Fruit fly (Drosophila melanogaster) whole organism, embryonic: ENCODE measurements around the gene GstZ1.
A peak's percentile ranks its signal among the peaks of the same experiment; 100 is the strongest.

Source experiments
- Bgb ChIP-seq: fragments of 200-800 bp; sonication (Bioruptor generic); IDR thresholded peaks from 2 replicates; pipeline ENCODE4 v1.3.6; 2022; ENCODE audit warnings: missing biosample characterization, missing genetic modification characterization; ENCODE audit not compliant: partially characterized antibody
- CG10267 ChIP-seq: fragments of 200-800 bp; sonication (Bioruptor generic); optimal IDR thresholded peaks from 2 replicates; lab custom pipeline; 2018; ENCODE audit warnings: missing biosample characterization, mild to moderate bottlenecking, missing genetic modification characterization, moderate library complexity
- CG10366 ChIP-seq: fragments of 200-800 bp; sonication (Bioruptor generic); IDR thresholded peaks from 2 replicates; pipeline ENCODE4 v1.3.6; 2022; ENCODE audit warnings: missing biosample characterization, missing genetic modification characterization
- CG10543 ChIP-seq: fragments of 200-800 bp; sonication (Bioruptor generic); optimal IDR thresholded peaks from 3 replicates; lab custom pipeline; 2017; ENCODE audit warnings: missing biosample characterization, mild to moderate bottlenecking, missing genetic modification characterization, moderate library complexity
- CG11723 ChIP-seq: fragments of 200-800 bp; sonication (Bioruptor generic); optimal IDR thresholded peaks from 2 replicates; lab custom pipeline; 2017; ENCODE audit warnings: missing biosample characterization, mild to moderate bottlenecking, missing genetic modification characterization
- CG12104 ChIP-seq: fragments of 200-800 bp; sonication (Bioruptor generic); optimal IDR thresholded peaks from 3 replicates; lab custom pipeline; 2016; ENCODE audit warnings: missing biosample characterization, missing genetic modification characterization
- CG13123 ChIP-seq: fragments of 200-800 bp; sonication (Bioruptor generic); optimal IDR thresholded peaks from 2 replicates; lab custom pipeline; 2016; ENCODE audit warnings: missing biosample characterization, missing genetic modification characterization
- CG14667 ChIP-seq: fragments of 200-800 bp; sonication (Bioruptor generic); IDR thresholded peaks from 2 replicates; pipeline ENCODE4 v1.3.6; 2022; ENCODE audit warnings: missing biosample characterization, missing genetic modification characterization
- CG14965 ChIP-seq: fragments of 200-800 bp; sonication (Bioruptor generic); optimal IDR thresholded peaks from 2 replicates; lab custom pipeline; 2016; ENCODE audit warnings: missing biosample characterization, missing genetic modification characterization, borderline replicate concordance
- CG15514 ChIP-seq: fragments of 200-800 bp; sonication (Bioruptor generic); optimal IDR thresholded peaks from 3 replicates; lab custom pipeline; 2017; ENCODE audit warnings: missing biosample characterization, missing genetic modification characterization, mild to moderate bottlenecking, moderate library complexity, missing genetic modification reagents
- CG1647 ChIP-seq: fragments of 200-800 bp; sonication (Bioruptor generic); optimal IDR thresholded peaks from 3 replicates; lab custom pipeline; 2016; ENCODE audit warnings: missing biosample characterization, missing genetic modification characterization
- CG17829 ChIP-seq: fragments of 200-800 bp; optimal IDR thresholded peaks from 2 replicates; lab custom pipeline; 2019; ENCODE audit warnings: missing biosample characterization, mild to moderate bottlenecking, missing genetic modification characterization, moderate library complexity
- CG2116 ChIP-seq: fragments of 200-800 bp; sonication (Bioruptor generic); optimal IDR thresholded peaks from 3 replicates; lab custom pipeline; 2018; ENCODE audit warnings: missing biosample characterization, mild to moderate bottlenecking, missing genetic modification characterization
- CG2678 ChIP-seq: fragments of 200-800 bp; sonication (Bioruptor generic); optimal IDR thresholded peaks from 3 replicates; lab custom pipeline; 2019; ENCODE audit warnings: missing biosample characterization, mild to moderate bottlenecking, missing genetic modification characterization, moderate library complexity
- CG34422 ChIP-seq: fragments of 200-800 bp; sonication (Bioruptor generic); IDR thresholded peaks from 3 replicates; pipeline ENCODE4 v1.3.6; 2022; ENCODE audit warnings: missing biosample characterization, missing genetic modification characterization
- CG4328 ChIP-seq: fragments of 200-800 bp; sonication (Bioruptor generic); optimal IDR thresholded peaks from 3 replicates; lab custom pipeline; 2017; ENCODE audit warnings: missing biosample characterization, missing genetic modification reagents, missing genetic modification characterization
- CG4820 ChIP-seq: fragments of 200-800 bp; sonication (Bioruptor generic); optimal IDR thresholded peaks from 3 replicates; lab custom pipeline; 2016; ENCODE audit warnings: missing biosample characterization, missing genetic modification characterization
- CG5953 ChIP-seq: fragments of 200-800 bp; sonication (Bioruptor generic); IDR thresholded peaks from 2 replicates; pipeline ENCODE4 v1.3.6; 2022; ENCODE audit warnings: missing biosample characterization, missing genetic modification characterization
- CG7745 ChIP-seq: fragments of 200-800 bp; sonication (Bioruptor generic); optimal IDR thresholded peaks from 2 replicates; lab custom pipeline; 2018; ENCODE audit warnings: missing biosample characterization, mild to moderate bottlenecking, missing genetic modification characterization, moderate library complexity
- CG7963 ChIP-seq: fragments of 200-800 bp; sonication (Bioruptor generic); IDR thresholded peaks from 3 replicates; pipeline ENCODE4 v1.3.6; 2022; ENCODE audit warnings: missing biosample characterization, missing genetic modification characterization; ENCODE audit not compliant: partially characterized antibody
- CG9817 ChIP-seq: fragments of 200-800 bp; sonication (Bioruptor generic); optimal IDR thresholded peaks from 2 replicates; lab custom pipeline; 2018; ENCODE audit warnings: missing biosample characterization, mild to moderate bottlenecking, missing genetic modification characterization, moderate library complexity
- CG9932 ChIP-seq: fragments of 200-800 bp; sonication (Bioruptor generic); IDR thresholded peaks from 2 replicates; pipeline ENCODE4 v1.3.6; 2022; ENCODE audit warnings: missing biosample characterization, missing genetic modification characterization
- CHES-1-like ChIP-seq: fragments of 200-800 bp; sonication (Bioruptor generic); optimal IDR thresholded peaks from 2 replicates; lab custom pipeline; 2016; ENCODE audit warnings: missing biosample characterization, missing genetic modification characterization
- D ChIP-seq, 2 experiments: fragments of 200-800 bp in 1 of 2; fragments of >200 bp in 1 of 2; sonication (Bioruptor generic) in 1 of 2; optimal IDR thresholded peaks; 2 replicates in 1 of 2; 3 replicates in 1 of 2; lab custom pipeline; 2017; ENCODE audit warnings: mild to moderate bottlenecking in 1 of 2, missing biosample characterization in 1 of 2, missing genetic modification characterization in 1 of 2, missing genetic modification reagents in 1 of 2
- Doc2 ChIP-seq: fragments of 200-800 bp; sonication (Bioruptor generic); IDR thresholded peaks from 2 replicates; pipeline ENCODE4 v1.3.6; 2022; ENCODE audit warnings: missing biosample characterization, missing genetic modification characterization
- E2f2 ChIP-seq: fragments of 200-800 bp; sonication (Bioruptor generic); IDR thresholded peaks from 2 replicates; pipeline ENCODE4 v1.3.6; 2022; ENCODE audit warnings: missing biosample characterization, missing genetic modification characterization
- Hand ChIP-seq: fragments of 200-800 bp; sonication (Bioruptor generic); optimal IDR thresholded peaks from 2 replicates; lab custom pipeline; 2017; ENCODE audit warnings: mild to moderate bottlenecking, missing biosample characterization, missing genetic modification reagents, missing genetic modification characterization
- MTF-1 ChIP-seq: fragments of 200-800 bp; sonication (Bioruptor generic); optimal IDR thresholded peaks from 2 replicates; lab custom pipeline; 2018; ENCODE audit warnings: missing biosample characterization, mild to moderate bottlenecking, missing genetic modification characterization, borderline replicate concordance
- Mrtf ChIP-seq: fragments of 200-800 bp; sonication (Bioruptor generic); IDR thresholded peaks from 3 replicates; pipeline ENCODE4 v1.3.6; 2022; ENCODE audit warnings: missing biosample characterization, missing genetic modification characterization
- Spps ChIP-seq: fragments of 200-800 bp; sonication (Bioruptor generic); optimal IDR thresholded peaks from 2 replicates; lab custom pipeline; 2018; ENCODE audit warnings: missing biosample characterization, mild to moderate bottlenecking, missing genetic modification characterization
- Usf ChIP-seq: fragments of 200-800 bp; sonication (Bioruptor generic); optimal IDR thresholded peaks from 2 replicates; lab custom pipeline; 2017; ENCODE audit warnings: missing genotype, missing biosample characterization, missing genetic modification characterization
- aop ChIP-seq: fragments of 200-800 bp; sonication (Bioruptor generic); IDR thresholded peaks from 2 replicates; pipeline ENCODE4 v1.3.6; 2022; ENCODE audit warnings: missing biosample characterization, missing genetic modification characterization
- dimm ChIP-seq: fragments of 200-800 bp; sonication (Bioruptor generic); IDR thresholded peaks from 2 replicates; pipeline ENCODE4 v1.3.6; 2022; ENCODE audit warnings: missing biosample characterization, missing genetic modification characterization
- dysf ChIP-seq: fragments of 200-800 bp; sonication (Bioruptor generic); IDR thresholded peaks from 3 replicates; pipeline ENCODE4 v1.3.6; 2022; ENCODE audit warnings: missing biosample characterization, missing genetic modification characterization
- fd3F ChIP-seq: fragments of 200-800 bp; sonication (Bioruptor generic); optimal IDR thresholded peaks from 2 replicates; lab custom pipeline; 2018; ENCODE audit warnings: missing biosample characterization, mild to moderate bottlenecking, missing genetic modification characterization, moderate library complexity
- fru ChIP-seq: fragments of >200 bp; optimal IDR thresholded peaks from 2 replicates; lab custom pipeline; 2017
- gfzf ChIP-seq: fragments of 200-800 bp; sonication (Bioruptor generic); optimal IDR thresholded peaks from 2 replicates; lab custom pipeline; 2016; ENCODE audit warnings: missing biosample characterization, mild to moderate bottlenecking, missing genetic modification characterization, moderate library complexity
- inv ChIP-seq: fragments of 200-800 bp; sonication (Bioruptor generic); IDR thresholded peaks from 2 replicates; pipeline ENCODE4 v1.3.6; 2022; ENCODE audit warnings: missing biosample characterization, missing genetic modification characterization; ENCODE audit not compliant: partially characterized antibody
- nmo ChIP-seq: fragments of 200-800 bp; sonication (Bioruptor generic); optimal IDR thresholded peaks from 2 replicates; lab custom pipeline; 2018; ENCODE audit warnings: missing biosample characterization, mild to moderate bottlenecking, missing genetic modification characterization, moderate library complexity
- odd ChIP-seq: fragments of 200-800 bp; sonication (Bioruptor generic); optimal IDR thresholded peaks from 2 replicates; lab custom pipeline; 2017; ENCODE audit warnings: missing biosample characterization, mild to moderate bottlenecking, missing genetic modification characterization
- pros ChIP-seq: fragments of 200-800 bp; sonication (Bioruptor generic); optimal IDR thresholded peaks from 3 replicates; lab custom pipeline; 2019; ENCODE audit warnings: missing biosample characterization, mild to moderate bottlenecking, missing genetic modification characterization, moderate library complexity
- row ChIP-seq: fragments of 200-800 bp; sonication (Bioruptor generic); IDR thresholded peaks from 3 replicates; pipeline ENCODE4 v1.3.6; 2022; ENCODE audit warnings: missing biosample characterization, missing genetic modification characterization
- sd ChIP-seq: fragments of 200-800 bp; sonication (Bioruptor generic); optimal IDR thresholded peaks from 3 replicates; lab custom pipeline; 2018; ENCODE audit warnings: missing biosample characterization, mild to moderate bottlenecking, missing genetic modification characterization, moderate library complexity
- slp2 ChIP-seq: fragments of 200-800 bp; sonication (Bioruptor generic); optimal IDR thresholded peaks from 2 replicates; lab custom pipeline; 2016; ENCODE audit warnings: missing biosample characterization, missing genetic modification characterization
- so ChIP-seq: fragments of 200-800 bp; sonication (Bioruptor generic); IDR thresholded peaks from 3 replicates; pipeline ENCODE4 v1.3.6; 2022; ENCODE audit warnings: missing biosample characterization, missing genetic modification characterization
- sob ChIP-seq: fragments of 200-800 bp; sonication (Bioruptor generic); IDR thresholded peaks from 2 replicates; pipeline ENCODE4 v1.3.6; 2022; ENCODE audit warnings: missing biosample characterization, missing genetic modification characterization
- stc ChIP-seq: fragments of 200-800 bp; sonication (Bioruptor generic); IDR thresholded peaks from 2 replicates; pipeline ENCODE4 v1.3.6; 2022; ENCODE audit warnings: missing biosample characterization, missing genetic modification characterization
- trh ChIP-seq: fragments of 200-800 bp; sonication (Bioruptor generic); optimal IDR thresholded peaks from 2 replicates; lab custom pipeline; 2016; ENCODE audit warnings: missing biosample characterization, missing genetic modification characterization

The GstZ1 gene

DNA sequence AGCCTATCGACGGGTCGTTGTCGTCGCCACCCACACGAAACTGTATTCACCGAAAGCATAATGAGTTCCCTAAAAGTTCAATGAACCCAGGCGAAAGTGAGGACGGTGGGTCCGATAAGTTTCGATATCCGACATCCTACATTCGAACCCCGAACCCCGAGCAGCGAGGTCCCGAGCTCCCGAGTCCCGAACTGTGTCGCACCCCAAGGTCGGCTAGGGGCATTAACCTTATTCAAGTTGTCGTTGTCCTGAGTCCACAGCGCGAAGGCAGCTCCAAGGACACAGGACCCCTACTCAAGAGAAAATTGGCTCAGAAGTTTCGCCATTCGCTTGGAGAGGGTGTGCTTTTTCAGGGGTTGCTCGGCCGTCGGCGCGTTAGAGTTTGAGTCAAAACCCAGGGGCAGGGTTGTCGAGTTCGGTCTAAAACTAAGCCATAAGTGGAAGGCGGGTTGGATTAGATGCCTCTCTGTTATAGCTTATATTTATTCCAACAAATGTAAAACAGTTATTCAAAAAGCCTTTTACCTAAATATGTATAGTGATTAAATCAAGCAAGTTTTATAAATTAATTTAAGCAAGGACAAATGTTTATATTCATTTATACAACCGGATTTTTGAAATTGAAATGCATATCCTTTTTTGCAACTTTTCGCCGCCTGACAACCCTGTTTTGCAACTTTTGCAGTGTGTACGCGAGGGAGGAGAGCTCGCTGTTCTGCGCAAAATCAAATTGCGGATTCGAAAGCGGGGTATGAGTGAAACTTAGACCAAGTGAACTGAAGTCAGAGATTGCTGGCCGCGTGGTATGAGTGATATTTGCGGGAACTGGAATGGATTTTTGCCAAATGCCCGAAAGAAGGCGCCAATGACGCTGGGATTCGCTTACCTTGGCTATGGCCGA is 3.3 kb upstream of the GstZ1 start (continued):
- no peak for TF ChIP-seq Spps (tag; lab: Kevin White, UChicago)
- TF ChIP-seq MTF-1 (GFP tag; lab: Kevin White, UChicago), result no peak
- TF ChIP-seq sob (GFP tag; lab: Robert Waterston, UW), result no peak
- no peak for TF ChIP-seq CG14965
- TF ChIP-seq CG1647 (GFP tag; lab: Kevin White, UChicago), result no peak
- TF ChIP-seq CG12104 (GFP tag; lab: Kevin White, UChicago), result peak; percentile 23
- TF ChIP-seq odd (GFP tag; lab: Kevin White, UChicago), result peak; percentile 66
- TF ChIP-seq fd3F, result peak; percentile 67
- TF ChIP-seq gfzf, result no peak
- TF ChIP-seq CG5953 (GFP tag; lab: Robert Waterston, UW), result no peak
- peak; percentile 92 for TF ChIP-seq CG10543 (GFP tag; lab: Kevin White, UChicago)
- peak; percentile 42 for TF ChIP-seq CG17829 (tag; lab: Kevin White, UChicago)
- TF ChIP-seq dysf (GFP tag; lab: Robert Waterston, UW), result peak; percentile 79; the same call in 2 of the 3 replicates
- TF ChIP-seq CG9932 (GFP tag; lab: Robert Waterston, UW), result peak; percentile 65
- peak; percentile 46 for TF ChIP-seq CG10366
- TF ChIP-seq CG4328, result peak; percentile 80
- TF ChIP-seq Mrtf (GFP tag; lab: Robert Waterston, UW), result peak; percentile 46; the same call in 1 of the 3 replicates
- TF ChIP-seq E2f2 (GFP tag; lab: Robert Waterston, UW), result peak; percentile 44
- TF ChIP-seq CG7963 (GFP tag; lab: Robert Waterston, UW), result no peak
- TF ChIP-seq stc (GFP tag; lab: Robert Waterston, UW), result peak; percentile 77
- no peak for TF ChIP-seq Doc2 (GFP tag; lab: Robert Waterston, UW)
- TF ChIP-seq CG2678, result peak; percentile 88
- peak; percentile 87 for TF ChIP-seq Hand (GFP tag; lab: Kevin White, UChicago)
- peak; percentile 49 for TF ChIP-seq CG11723 (GFP tag; lab: Kevin White, UChicago)
- TF ChIP-seq fru (lab: Kevin White, UChicago), result no peak
- no peak for TF ChIP-seq Bgb
- peak; percentile 73 for TF ChIP-seq CG9817 (tag; lab: Kevin White, UChicago)
- TF ChIP-seq so (GFP tag; lab: Robert Waterston, UW), result peak; percentile 29; the same call in 1 of the 3 replicates
- TF ChIP-seq slp2 (GFP tag; lab: Kevin White, UChicago), result no peak
- TF ChIP-seq CG2116 (GFP tag; lab: Kevin White, UChicago), result peak; percentile 23
- TF ChIP-seq CG14667 (GFP tag; lab: Robert Waterston, UW), result no peak
- no peak for TF ChIP-seq pros (GFP tag; lab: Kevin White, UChicago)
- no peak for TF ChIP-seq D (optimal IDR thresholded peaks at IDR 0.05; lab: Kevin White, UChicago)
- TF ChIP-seq D (GFP tag; optimal IDR thresholded peaks at IDR 0.05; lab: Kevin White, UChicago), result peak; percentile 41
- TF ChIP-seq CG10267 (tag; lab: Kevin White, UChicago), result peak; percentile 42
- no peak for TF ChIP-seq CG13123
- no peak for TF ChIP-seq trh
- TF ChIP-seq aop (GFP tag; lab: Robert Waterston, UW), result no peak
- TF ChIP-seq CG7745 (tag; lab: Kevin White, UChicago), result no peak
- no peak for TF ChIP-seq CHES-1-like
- TF ChIP-seq nmo (GFP tag; lab: Kevin White, UChicago), result peak; percentile 56
- peak; percentile 49; the same call in 1 of the 3 replicates for TF ChIP-seq CG34422 (GFP tag; lab: Robert Waterston, UW)
- TF ChIP-seq sd (tag; lab: Kevin White, UChicago), result no peak
- TF ChIP-seq CG4820, result peak; percentile 30
- peak; percentile 82 for TF ChIP-seq row (GFP tag; lab: Robert Waterston, UW)
- TF ChIP-seq dimm (GFP tag; lab: Robert Waterston, UW), result 0 out of 2 replicates have a peak, but pooled peaks have one; percentile 16
- peak; percentile 76 for TF ChIP-seq CG15514 (GFP tag; lab: Kevin White, UChicago)
- peak; percentile 3 for TF ChIP-seq Usf (GFP tag; lab: Kevin White, UChicago)
- TF ChIP-seq inv (GFP tag; lab: Robert Waterston, UW), result no peak
